Fruit fly (Drosophila melanogaster): ENCODE measurements around the gene twin.

The twin gene

DNA sequence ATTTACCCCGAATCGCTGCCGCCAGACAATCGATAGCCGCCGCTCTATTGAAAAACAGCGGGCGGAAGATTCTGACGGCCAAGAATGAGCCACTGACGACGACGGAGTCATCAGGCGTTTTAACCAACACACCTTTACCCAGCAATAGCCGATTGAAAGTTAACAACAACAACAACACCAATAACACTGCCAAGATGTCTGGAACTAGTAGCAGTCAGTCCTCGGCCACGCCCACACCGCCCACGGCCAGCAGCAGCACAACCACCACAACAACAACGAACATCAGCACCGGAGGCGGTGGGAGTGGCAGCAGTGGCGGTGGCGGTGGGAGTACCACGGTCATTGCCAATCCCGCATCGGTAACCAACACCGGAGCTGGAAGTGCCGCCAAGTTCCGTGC, 10.1 kb upstream of the twin start:
- TF ChIP-seq prd (optimal IDR thresholded peaks at IDR 0.05) (no peak), prd (GFP tag; IDR thresholded peaks at IDR 0.05) (0 out of 3 replicates have a peak, but pooled peaks have one; percentile 3), Hr3 (GFP tag; optimal IDR thresholded peaks at IDR 0.05) (no peak), CG33213 (GFP tag; optimal IDR thresholded peaks at IDR 0.05) (no peak), CG1647 (GFP tag; optimal IDR thresholded peaks at IDR 0.05) (no peak), Nf-YB (GFP tag; optimal IDR thresholded peaks at IDR 0.05) (no peak), CG17802 (tag; optimal IDR thresholded peaks at IDR 0.05) (no peak), CG8290 (GFP tag; optimal IDR thresholded peaks at IDR 0.05) (no peak), CG8290 (tag; optimal IDR thresholded peaks at IDR 0.05) (no peak), CG30403 (GFP tag; optimal IDR thresholded peaks at IDR 0.05) (no peak), mam (GFP tag; optimal IDR thresholded peaks at IDR 0.05) (no peak), sug (tag; optimal IDR thresholded peaks at IDR 0.05) (no peak), Dfd (GFP tag; optimal IDR thresholded peaks at IDR 0.05) (peak in 1 of 2 experiments; percentile 57), CG6175 (GFP tag; IDR thresholded peaks at IDR 0.05) (no peak), CG14860 (GFP tag; IDR thresholded peaks at IDR 0.05; ENCODE audit: partially characterized antibody) (no peak), Pdp1 (GFP tag; optimal IDR thresholded peaks at IDR 0.05) (no peak), CG4360 (GFP tag; IDR thresholded peaks at IDR 0.05) (peak; percentile 49), Sox102F (GFP tag; optimal IDR thresholded peaks at IDR 0.05) (no peak), tio (GFP tag; optimal IDR thresholded peaks at IDR 0.05) (no peak)

- TF ChIP-seq CG14965 (GFP tag; optimal IDR thresholded peaks at IDR 0.05; ENCODE audit: borderline replicate concordance) (no peak), stc (GFP tag; IDR thresholded peaks at IDR 0.05) (0 out of 2 replicates have a peak, but pooled peaks have one; percentile 38), CG3838 (GFP tag; optimal IDR thresholded peaks at IDR 0.05) (no peak), vvl (GFP tag; IDR thresholded peaks at IDR 0.05) (0 out of 2 replicates have a peak, but pooled peaks have one; percentile 20), Oli (tag; optimal IDR thresholded peaks at IDR 0.05) (no peak), CG14710 (tag; optimal IDR thresholded peaks at IDR 0.05) (no peak), row (GFP tag; IDR thresholded peaks at IDR 0.05) (no peak), Neu2 (GFP tag; optimal IDR thresholded peaks at IDR 0.05; ENCODE audit: borderline replicate concordance) (no peak), pros (GFP tag; optimal IDR thresholded peaks at IDR 0.05) (no peak), Xrp1 (GFP tag; IDR thresholded peaks at IDR 0.05) (no peak), CG14014 (GFP tag; IDR thresholded peaks at IDR 0.05) (no peak), CG12104 (GFP tag; optimal IDR thresholded peaks at IDR 0.05) (no peak), pita (GFP tag; optimal IDR thresholded peaks at IDR 0.05) (no peak), Ets65A (GFP tag) (no peak), CG4730 (GFP tag; IDR thresholded peaks at IDR 0.05) (no peak), CG34376 (GFP tag; optimal IDR thresholded peaks at IDR 0.05) (no peak), Mrtf (GFP tag; IDR thresholded peaks at IDR 0.05) (no peak), CG15514 (GFP tag; optimal IDR thresholded peaks at IDR 0.05) (peak; percentile 30), tgo (GFP tag; IDR thresholded peaks at IDR 0.05) (no peak), zen2 (GFP tag; IDR thresholded peaks at IDR 0.05; ENCODE audit: partially characterized antibody) (0 out of 3 replicates have a peak, but pooled peaks have one; percentile 9), CG18476 (GFP tag; optimal IDR thresholded peaks at IDR 0.05) (no peak), lilli (GFP tag; optimal IDR thresholded peaks at IDR 0.05) (no peak), Dek (tag; optimal IDR thresholded peaks at IDR 0.05) (no peak), CG7357 (GFP tag; IDR thresholded peaks at IDR 0.05) (no peak), Atf-2 (GFP tag; optimal IDR thresholded peaks at IDR 0.05) (no peak), CG1603 (tag; optimal IDR thresholded peaks at IDR 0.05) (no peak), sob (GFP tag; IDR thresholded peaks at IDR 0.05) (no peak), CG13624 (GFP tag; optimal IDR thresholded peaks at IDR 0.05) (peak; percentile 21), dysf (GFP tag; IDR thresholded peaks at IDR 0.05) (no peak), CG6175 (GFP tag; IDR thresholded peaks at IDR 0.05) (no peak), Gug (GFP tag; IDR thresholded peaks at IDR 0.05) (no peak), rib (GFP tag; IDR thresholded peaks at IDR 0.05) (0 out of 2 replicates have a peak, but pooled peaks have one; percentile 16), Dp (GFP tag; optimal IDR thresholded peaks at IDR 0.05) (no peak), Dad (GFP tag; optimal IDR thresholded peaks at IDR 0.05) (no peak), ci (GFP tag; IDR thresholded peaks at IDR 0.05) (0 out of 3 replicates have a peak, but pooled peaks have one; percentile 8)
Observed at dm6 chr3R:24231206-24231502, 9.4 kb upstream of the twin start.
